Worm (Caenorhabditis elegans) whole organism, mixed stage, embryonic: ENCODE measurements around the gene C46C2.2.

Source experiments
- M03D4.4 ChIP-seq: sonication (generic microtip); optimal IDR thresholded peaks from 2 replicates; lab custom pipeline; 2017; ENCODE audit warnings: mild to moderate bottlenecking, missing genetic modification characterization, missing compliant biosample characterization
- blmp-1 ChIP-seq: fragments of 150-350 bp; optimal IDR thresholded peaks from 2 replicates; lab custom pipeline; 2014; ENCODE audit warnings: missing biosample characterization, missing genetic modification characterization
- ceh-39 ChIP-seq: fragments of 150-350 bp; optimal IDR thresholded peaks from 2 replicates; lab custom pipeline; 2014; ENCODE audit warnings: missing biosample characterization, missing genetic modification characterization
- ceh-43 ChIP-seq: fragments of 200-800 bp; sonication (Bioruptor generic); optimal IDR thresholded peaks from 2 replicates; lab custom pipeline; 2018; ENCODE audit warnings: mild to moderate bottlenecking, missing genetic modification characterization, moderate library complexity, missing compliant biosample characterization
- ceh-83 ChIP-seq: fragments of 200-800 bp; sonication (Bioruptor generic); optimal IDR thresholded peaks from 2 replicates; lab custom pipeline; 2018; ENCODE audit warnings: mild to moderate bottlenecking, missing genetic modification characterization, missing compliant biosample characterization
- ces-1 ChIP-seq: fragments of 150-350 bp; optimal IDR thresholded peaks from 2 replicates; lab custom pipeline; 2014; ENCODE audit warnings: missing biosample characterization, missing genetic modification reagents, missing genetic modification characterization
- drap-1 ChIP-seq: fragments of 200-800 bp; sonication (Bioruptor generic); optimal IDR thresholded peaks from 3 replicates; lab custom pipeline; 2018; ENCODE audit warnings: mild to moderate bottlenecking, missing genetic modification characterization, missing compliant biosample characterization
- elt-1 ChIP-seq: sonication (generic microtip); optimal IDR thresholded peaks from 2 replicates; lab custom pipeline; 2017; ENCODE audit warnings: missing genetic modification characterization, mild to moderate bottlenecking, missing compliant biosample characterization, antibody characterized with exemption, moderate library complexity, borderline replicate concordance; ENCODE audit not compliant: insufficient read depth
- elt-3 ChIP-seq: fragments of 150-350 bp; optimal IDR thresholded peaks from 2 replicates; lab custom pipeline; 2014; ENCODE audit warnings: missing biosample characterization, missing genetic modification characterization
- flh-1 ChIP-seq: fragments of 200-800 bp; sonication (Bioruptor generic); optimal IDR thresholded peaks from 2 replicates; lab custom pipeline; 2018; ENCODE audit warnings: mild to moderate bottlenecking, missing genetic modification characterization, moderate library complexity, missing compliant biosample characterization
- ham-2 ChIP-seq: fragments of 200-800 bp; sonication (Bioruptor generic); optimal IDR thresholded peaks from 2 replicates; lab custom pipeline; 2018; ENCODE audit warnings: mild to moderate bottlenecking, missing genetic modification characterization, missing compliant biosample characterization
- hlh-1 ChIP-seq: fragments of 150-350 bp; optimal IDR thresholded peaks from 2 replicates; lab custom pipeline; 2014; ENCODE audit warnings: missing biosample characterization, missing genetic modification reagents, missing genetic modification characterization
- lin-13 ChIP-seq: fragments of 150-350 bp; optimal IDR thresholded peaks from 2 replicates; lab custom pipeline; 2014; ENCODE audit warnings: missing biosample characterization, missing genetic modification characterization
- lin-32 ChIP-seq: fragments of 200-800 bp; sonication (Bioruptor generic); optimal IDR thresholded peaks from 2 replicates; lab custom pipeline; 2018; ENCODE audit warnings: mild to moderate bottlenecking, missing genetic modification characterization, missing compliant biosample characterization
- mab-5 ChIP-seq: fragments of 150-350 bp; optimal IDR thresholded peaks from 2 replicates; lab custom pipeline; 2014; ENCODE audit warnings: missing biosample characterization, missing genetic modification characterization
- mep-1 ChIP-seq: fragments of 150-350 bp; optimal IDR thresholded peaks from 2 replicates; lab custom pipeline; 2017; ENCODE audit warnings: missing biosample characterization, missing genetic modification reagents, missing genetic modification characterization, inconsistent platforms
- mls-2 ChIP-seq: sonication (generic microtip); optimal IDR thresholded peaks from 2 replicates; lab custom pipeline; 2016; ENCODE audit warnings: mild to moderate bottlenecking, missing genetic modification characterization, moderate library complexity, missing compliant biosample characterization
- nhr-12 ChIP-seq: fragments of 150-350 bp; optimal IDR thresholded peaks from 2 replicates; lab custom pipeline; 2014; ENCODE audit warnings: missing biosample characterization, missing genetic modification characterization
- nhr-237 ChIP-seq: fragments of 150-350 bp; optimal IDR thresholded peaks from 2 replicates; lab custom pipeline; 2014; ENCODE audit warnings: missing biosample characterization, missing genetic modification characterization
- nhr-28 ChIP-seq: fragments of 150-350 bp; optimal IDR thresholded peaks from 2 replicates; lab custom pipeline; 2014; ENCODE audit warnings: missing biosample characterization, missing genetic modification characterization
- pha-4 ChIP-seq: fragments of 150-350 bp; optimal IDR thresholded peaks from 2 replicates; lab custom pipeline; 2018; ENCODE audit warnings: missing biosample characterization, missing genetic modification reagents, missing genetic modification characterization
- sem-2 ChIP-seq: fragments of 200-800 bp; sonication (Bioruptor generic); optimal IDR thresholded peaks from 2 replicates; lab custom pipeline; 2018; ENCODE audit warnings: mild to moderate bottlenecking, missing genetic modification characterization, missing compliant biosample characterization
- snpc-4 ChIP-seq: fragments of 150-350 bp; optimal IDR thresholded peaks from 2 replicates; lab custom pipeline; 2014; ENCODE audit warnings: missing biosample characterization, missing genetic modification characterization
- sptf-1 ChIP-seq: sonication (generic microtip); optimal IDR thresholded peaks from 2 replicates; lab custom pipeline; 2017; ENCODE audit warnings: mild to moderate bottlenecking, missing genetic modification characterization, moderate library complexity, missing compliant biosample characterization
- unc-120 ChIP-seq: sonication (generic microtip); optimal IDR thresholded peaks from 2 replicates; lab custom pipeline; 2017; ENCODE audit warnings: missing genetic modification characterization, missing compliant biosample characterization; ENCODE audit not compliant: poor library complexity, severe bottlenecking
- unc-39 ChIP-seq: fragments of 150-350 bp; optimal IDR thresholded peaks from 2 replicates; lab custom pipeline; 2014; ENCODE audit warnings: missing biosample characterization, missing genetic modification characterization
- unc-62 ChIP-seq: fragments of 150-350 bp; optimal IDR thresholded peaks from 2 replicates; lab custom pipeline; 2014; ENCODE audit warnings: missing biosample characterization, missing genetic modification reagents, missing genetic modification characterization
- zip-8 ChIP-seq: fragments of 150-350 bp; optimal IDR thresholded peaks from 2 replicates; lab custom pipeline; 2014; ENCODE audit warnings: missing biosample characterization, missing genetic modification characterization
- ztf-11 ChIP-seq: fragments of 150-350 bp; optimal IDR thresholded peaks from 2 replicates; lab custom pipeline; 2014; ENCODE audit warnings: missing biosample characterization, missing genetic modification characterization

C46C2.2 gene

ce11 chrIV:9218415-9218814, 889 bp downstream of the C46C2.2 start:
- TF ChIP-seq zip-8 (tag; lab: Kevin White, UChicago) (no peak), flh-1 (GFP tag; lab: Kevin White, UChicago) (no peak), unc-39 (tag; lab: Kevin White, UChicago) (no peak), nhr-28 (tag; lab: Kevin White, UChicago) (no peak), M03D4.4 (tag; lab: Kevin White, UChicago) (no peak), sem-2 (GFP tag; lab: Kevin White, UChicago) (no peak), pha-4 (tag; lab: Kevin White, UChicago) (no peak), mep-1 (no peak), ceh-39 (tag; lab: Kevin White, UChicago) (no peak), ceh-43 (GFP tag; lab: Kevin White, UChicago) (no peak), snpc-4 (tag; lab: Kevin White, UChicago) (no peak), sptf-1 (tag; lab: Kevin White, UChicago) (no peak), lin-13 (tag; lab: Kevin White, UChicago) (no peak), unc-120 (tag; lab: Kevin White, UChicago) (no peak), mab-5 (tag; lab: Kevin White, UChicago) (no peak)

- TF ChIP-seq lin-32 (GFP tag; lab: Kevin White, UChicago) (no peak), elt-3 (tag; lab: Kevin White, UChicago) (no peak), unc-62 (GFP tag; lab: Kevin White, UChicago) (no peak), mls-2 (tag; lab: Kevin White, UChicago) (no peak), mep-1 (no peak), zip-8 (tag; lab: Kevin White, UChicago) (no peak), unc-120 (tag; lab: Kevin White, UChicago) (no peak), unc-39 (tag; lab: Kevin White, UChicago) (no peak), hlh-1 (tag; lab: Kevin White, UChicago) (no peak), blmp-1 (tag; lab: Kevin White, UChicago) (no peak), ceh-43 (GFP tag; lab: Kevin White, UChicago) (no peak)
Observed at ce11 chrIV:9224825-9225224, 7.3 kb downstream of the C46C2.2 start, which contains the start of gene C46C2.3. TSS of gene C46C2.3 (plus strand) at chrIV:9225125.

ce11 chrIV:9227650-9228049, 10.1 kb downstream of the C46C2.2 start:
- no peak for TF ChIP-seq lin-32 (GFP tag; lab: Kevin White, UChicago)
- no peak for TF ChIP-seq ham-2 (GFP tag; lab: Kevin White, UChicago)
- TF ChIP-seq nhr-12 (tag; lab: Kevin White, UChicago): no peak
- TF ChIP-seq mls-2 (tag; lab: Kevin White, UChicago): no peak
- TF ChIP-seq lin-13 (tag; lab: Kevin White, UChicago): no peak
- no peak for TF ChIP-seq unc-62 (GFP tag; lab: Kevin White, UChicago)
- no peak for TF ChIP-seq drap-1 (GFP tag; lab: Kevin White, UChicago)
- no peak for TF ChIP-seq mep-1
- no peak for TF ChIP-seq unc-120 (tag; lab: Kevin White, UChicago)
- no peak for TF ChIP-seq nhr-237 (tag; lab: Kevin White, UChicago)

ce11 chrIV:9232421-9233141, 15.1 kb downstream of the C46C2.2 start, which contains the start of gene Y11D7A.3:
TSS of gene Y11D7A.3 (plus strand) at chrIV:9233091.
- TF ChIP-seq blmp-1 (tag; lab: Kevin White, UChicago) (no peak), unc-120 (tag; lab: Kevin White, UChicago) (no peak)

ce11 chrIV:9239151-9239550, 21.6 kb downstream of the C46C2.2 start:
- no peak for TF ChIP-seq elt-3 (tag; lab: Kevin White, UChicago)
- TF ChIP-seq mab-5 (tag; lab: Kevin White, UChicago): no peak

- TF ChIP-seq ces-1: no peak
- TF ChIP-seq elt-1 (tag; lab: Kevin White, UChicago): no peak
- no peak for TF ChIP-seq lin-32 (GFP tag; lab: Kevin White, UChicago)
- TF ChIP-seq M03D4.4 (tag; lab: Kevin White, UChicago): no peak
- no peak for TF ChIP-seq snpc-4 (tag; lab: Kevin White, UChicago)
- no peak for TF ChIP-seq nhr-12 (tag; lab: Kevin White, UChicago)
- no peak for TF ChIP-seq ceh-83 (GFP tag; lab: Kevin White, UChicago)
- TF ChIP-seq mls-2 (tag; lab: Kevin White, UChicago): no peak
- TF ChIP-seq ztf-11 (tag; lab: Kevin White, UChicago): no peak
- no peak for TF ChIP-seq flh-1 (GFP tag; lab: Kevin White, UChicago)
- no peak for TF ChIP-seq ceh-39 (tag; lab: Kevin White, UChicago)
- TF ChIP-seq mep-1: no peak
- no peak for TF ChIP-seq unc-120 (tag; lab: Kevin White, UChicago)
Observed at ce11 chrIV:9243670-9244069, 26.1 kb downstream of the C46C2.2 start, which contains the start of gene rab-28. TSS of gene rab-28 (minus strand) at chrIV:9244012.
